Worm (Caenorhabditis elegans) whole organism, L3 larva: ENCODE data around the gene srh-28.

Experiments used
- R02D3.7 ChIP-seq: fragments of 150-350 bp; optimal IDR thresholded peaks from 2 replicates; lab custom pipeline; 2014; ENCODE audit warnings: missing biosample characterization, missing genetic modification characterization
- ZK546.5 ChIP-seq: sonication (generic microtip); optimal IDR thresholded peaks from 2 replicates; lab custom pipeline; 2017; ENCODE audit warnings: missing biosample characterization, missing genetic modification characterization
- ceh-28 ChIP-seq: fragments of 150-350 bp; optimal IDR thresholded peaks from 2 replicates; lab custom pipeline; 2014; ENCODE audit warnings: missing biosample characterization, missing genetic modification reagents, missing genetic modification characterization
- ceh-9 ChIP-seq: sonication (generic microtip); optimal IDR thresholded peaks from 2 replicates; lab custom pipeline; 2018; ENCODE audit warnings: missing biosample characterization, missing genetic modification characterization
- elt-3 ChIP-seq, 3 experiments: fragments of 150-350 bp in 1 of 3; sonication (generic microtip) in 2 of 3; optimal IDR thresholded peaks; 2 replicates in 2 of 3; 4 replicates in 1 of 3; lab custom pipeline; 2014 to 2017; ENCODE audit warnings: missing biosample characterization in 3 of 3, missing genetic modification characterization in 3 of 3
- mdl-1 ChIP-seq: fragments of 150-350 bp; optimal IDR thresholded peaks from 2 replicates; lab custom pipeline; 2014; ENCODE audit warnings: missing biosample characterization, missing genetic modification characterization
- nhr-237 ChIP-seq: fragments of 150-350 bp; optimal IDR thresholded peaks from 2 replicates; lab custom pipeline; 2014; ENCODE audit warnings: missing biosample characterization, missing genetic modification characterization
- nhr-67 ChIP-seq: fragments of 150-350 bp; optimal IDR thresholded peaks from 2 replicates; lab custom pipeline; 2014; ENCODE audit warnings: missing biosample characterization, missing genetic modification characterization
- nhr-77 ChIP-seq: fragments of 150-350 bp; optimal IDR thresholded peaks from 2 replicates; lab custom pipeline; 2014; ENCODE audit warnings: missing biosample characterization, missing genetic modification characterization
- snpc-4 ChIP-seq: fragments of 150-350 bp; optimal IDR thresholded peaks from 2 replicates; lab custom pipeline; 2014; ENCODE audit warnings: missing biosample characterization, missing genetic modification characterization
- unc-62 ChIP-seq: fragments of 150-350 bp; sonication (generic microtip); optimal IDR thresholded peaks from 4 replicates; lab custom pipeline; 2014; ENCODE audit warnings: missing biosample characterization, missing genetic modification reagents, missing genetic modification characterization

DNA sequence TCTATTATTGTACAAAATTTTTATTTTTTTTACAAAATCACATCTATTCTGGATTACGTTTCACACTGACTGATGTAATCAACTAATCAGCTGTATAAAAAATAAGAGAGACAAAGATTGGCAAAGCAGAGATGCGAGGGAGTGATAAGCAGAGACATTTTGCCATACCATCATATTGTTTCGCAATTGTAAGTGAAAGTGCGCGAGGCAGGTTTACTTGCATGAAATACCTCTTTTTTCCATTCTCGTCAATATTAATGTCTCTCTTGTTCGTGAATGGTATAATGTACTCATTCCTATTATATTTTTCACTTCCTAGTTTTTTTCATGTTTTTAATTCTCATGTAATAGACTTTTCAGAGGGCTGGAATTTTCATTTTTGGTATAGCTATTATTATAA is 38.7 kb downstream of the srh-28 start:
- TF ChIP-seq nhr-67 (tag; lab: Kevin White, UChicago) = no peak
- no peak for TF ChIP-seq elt-3 (tag; optimal IDR thresholded peaks at IDR 0.05; lab: Kevin White, UChicago)
- no peak for TF ChIP-seq nhr-237 (tag; lab: Kevin White, UChicago)
- TF ChIP-seq mdl-1 (tag; lab: Kevin White, UChicago) = no peak
- no peak for TF ChIP-seq ceh-28 (tag; lab: Kevin White, UChicago)
- no peak for TF ChIP-seq nhr-77
- no peak for TF ChIP-seq unc-62 (GFP tag; lab: Kevin White, UChicago)
- TF ChIP-seq ZK546.5 (tag; lab: Kevin White, UChicago) = no peak
- no peak for TF ChIP-seq ceh-9 (tag; lab: Kevin White, UChicago)
- TF ChIP-seq R02D3.7 (tag; lab: Kevin White, UChicago) = no peak
- no peak for TF ChIP-seq snpc-4 (tag; lab: Kevin White, UChicago)
